Worm (Caenorhabditis elegans) whole organism, early embryonic: ENCODE measurements around the gene ppat-1.

Experiments used
- ceh-36 ChIP-seq: sonication (generic microtip); optimal IDR thresholded peaks from 2 replicates; lab custom pipeline; 2016; ENCODE audit warnings: missing genetic modification characterization, inconsistent platforms, missing compliant biosample characterization
- hmbx-1 ChIP-seq: sonication (generic microtip); optimal IDR thresholded peaks from 2 replicates; lab custom pipeline; 2016; ENCODE audit warnings: mild to moderate bottlenecking, missing genetic modification characterization, missing compliant biosample characterization

DNA sequence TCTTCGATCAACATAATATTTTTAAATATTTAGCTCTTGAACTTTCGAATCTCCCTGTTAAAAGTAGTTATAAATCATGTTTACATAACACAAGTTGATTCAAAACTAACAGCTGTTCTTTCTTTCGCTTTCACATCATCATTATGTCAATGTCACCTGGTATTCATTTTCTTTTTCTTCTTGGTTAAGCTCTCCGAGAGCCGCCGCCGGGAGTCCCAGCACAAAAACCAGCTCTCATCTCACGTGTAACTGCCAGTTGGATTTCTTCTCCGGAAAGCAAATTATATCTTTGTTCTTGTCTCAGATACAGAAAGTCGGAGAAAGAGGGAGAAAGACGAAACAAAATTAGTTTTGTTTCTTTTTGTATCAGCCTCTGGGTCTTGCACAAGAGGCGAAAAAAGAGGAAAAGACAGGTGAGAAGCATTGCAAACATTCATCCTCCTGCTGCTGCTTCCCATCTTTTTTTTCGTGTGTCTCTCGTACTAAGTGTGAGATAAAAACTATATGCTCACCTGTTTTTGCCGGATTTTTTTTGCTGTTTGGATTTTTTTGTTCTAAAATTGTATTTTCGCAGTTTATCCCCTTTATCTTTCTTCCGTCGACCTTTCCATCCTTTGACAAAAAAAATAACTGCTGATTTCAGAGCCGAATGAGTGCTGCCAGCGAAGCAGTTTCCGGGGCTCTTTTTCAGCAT is 42.4 kb downstream of the ppat-1 start, which contains the start of gene F17C8.3:
- no peak for TF ChIP-seq hmbx-1 (tag; lab: Kevin White, UChicago)
- TF ChIP-seq ceh-36 (tag; lab: Kevin White, UChicago), result no peak
